Worm (Caenorhabditis elegans) whole organism, young adult: Measurements from ENCODE around the gene mrg-1.

Source experiments
- F10E7.11 ChIP-seq: sonication (generic microtip); optimal IDR thresholded peaks from 2 replicates; lab custom pipeline; 2017; ENCODE audit warnings: mild to moderate bottlenecking, missing genetic modification characterization, moderate library complexity, missing compliant biosample characterization
- F33H1.4 ChIP-seq: fragments of 200-800 bp; sonication (Bioruptor generic); IDR thresholded peaks from 2 replicates; pipeline ENCODE4 v1.3.6; 2022; ENCODE audit warnings: missing genetic modification reagents, missing genetic modification characterization, missing compliant biosample characterization
- F39B2.1 ChIP-seq: fragments of 200-800 bp; sonication (Bioruptor generic); IDR thresholded peaks from 2 replicates; pipeline ENCODE4 v1.3.6; 2022; ENCODE audit warnings: missing genetic modification reagents, missing genetic modification characterization, missing compliant biosample characterization
- F57C9.4 ChIP-seq: sonication (generic microtip); optimal IDR thresholded peaks from 2 replicates; lab custom pipeline; 2017; ENCODE audit warnings: mild to moderate bottlenecking, missing genetic modification characterization, missing compliant biosample characterization
- T26A5.8 ChIP-seq: sonication (generic microtip); optimal IDR thresholded peaks from 2 replicates; lab custom pipeline; 2016; ENCODE audit warnings: missing genetic modification characterization, missing compliant biosample characterization
- ama-1 ChIP-seq, 3 experiments: fragments of 150-350 bp in 1 of 3; sonication (generic microtip) in 2 of 3; optimal IDR thresholded peaks; 2 replicates each; lab custom pipeline; 2014 to 2018; ENCODE audit warnings: missing biosample characterization in 2 of 3, missing genetic modification characterization in 2 of 3, missing genetic modification reagents in 2 of 3
- aptf-2 ChIP-seq: fragments of 200-800 bp; sonication (Bioruptor generic); conservative IDR thresholded peaks from 2 replicates; pipeline ENCODE4 v1.3.6; 2022; ENCODE audit warnings: missing genetic modification reagents, missing genetic modification characterization, missing compliant biosample characterization
- attf-3 ChIP-seq: fragments of 200-800 bp; sonication (Bioruptor generic); conservative IDR thresholded peaks from 2 replicates; pipeline ENCODE4 v1.3.6; 2022; ENCODE audit warnings: missing genetic modification reagents, missing genetic modification characterization, missing compliant biosample characterization
- attf-5 ChIP-seq: fragments of 200-800 bp; sonication (Bioruptor generic); optimal IDR thresholded peaks from 2 replicates; lab custom pipeline; 2018; ENCODE audit warnings: mild to moderate bottlenecking, missing genetic modification characterization, missing compliant biosample characterization
- cebp-1 ChIP-seq, 2 experiments: fragments of 200-800 bp in 1 of 2; sonication (Bioruptor generic) in 1 of 2; sonication (generic microtip) in 1 of 2; IDR thresholded peaks in 1 of 2; optimal IDR thresholded peaks in 1 of 2; 2 replicates each; pipeline versions ENCODE4 v1.3.6 to Lab custom; 2017 to 2022; ENCODE audit warnings: missing compliant biosample characterization in 2 of 2, missing genetic modification characterization in 2 of 2, mild to moderate bottlenecking in 1 of 2, missing genetic modification reagents in 1 of 2, moderate library complexity in 1 of 2
- ceh-40 ChIP-seq: fragments of 200-800 bp; sonication (Bioruptor generic); IDR thresholded peaks from 2 replicates; pipeline ENCODE4 v1.3.6; 2022; ENCODE audit warnings: missing genetic modification characterization, missing compliant biosample characterization
- ceh-79 ChIP-seq: sonication (generic microtip); optimal IDR thresholded peaks from 2 replicates; lab custom pipeline; 2017; ENCODE audit warnings: mild to moderate bottlenecking, missing genetic modification characterization, missing compliant biosample characterization
- ceh-91 ChIP-seq: fragments of 200-800 bp; sonication (Bioruptor generic); IDR thresholded peaks from 2 replicates; pipeline ENCODE4 v1.3.6; 2022; ENCODE audit warnings: missing genetic modification reagents, missing genetic modification characterization, missing compliant biosample characterization
- die-1 ChIP-seq: sonication (generic microtip); optimal IDR thresholded peaks from 2 replicates; lab custom pipeline; 2016; ENCODE audit warnings: missing genotype, mild to moderate bottlenecking, missing genetic modification characterization, missing compliant biosample characterization
- dpff-1 ChIP-seq: sonication (generic microtip); optimal IDR thresholded peaks from 2 replicates; lab custom pipeline; 2017; ENCODE audit warnings: mild to moderate bottlenecking, missing genetic modification characterization, missing compliant biosample characterization
- egl-18 ChIP-seq: fragments of 200-800 bp; sonication (Bioruptor generic); IDR thresholded peaks from 2 replicates; pipeline ENCODE4 v1.3.6; 2022; ENCODE audit warnings: missing genetic modification reagents, missing genetic modification characterization, missing compliant biosample characterization
- egrh-3 ChIP-seq: fragments of 200-800 bp; sonication (Bioruptor generic); IDR thresholded peaks from 2 replicates; pipeline ENCODE4 v1.3.6; 2022; ENCODE audit warnings: missing genetic modification reagents, missing genetic modification characterization, missing compliant biosample characterization
- ets-4 ChIP-seq: fragments of 200-800 bp; sonication (Bioruptor generic); optimal IDR thresholded peaks from 2 replicates; lab custom pipeline; 2018; ENCODE audit warnings: mild to moderate bottlenecking, missing genetic modification characterization, missing compliant biosample characterization
- him-1 ChIP-seq: sonication (generic microtip); optimal IDR thresholded peaks from 2 replicates; lab custom pipeline; 2016; ENCODE audit warnings: missing genotype, missing genetic modification reagents, missing genetic modification characterization, missing compliant biosample characterization
- hmg-20 ChIP-seq: fragments of 200-800 bp; sonication (Bioruptor generic); IDR thresholded peaks from 2 replicates; pipeline ENCODE4 v1.3.6; 2022; ENCODE audit warnings: missing genetic modification reagents, missing genetic modification characterization, missing compliant biosample characterization
- hrde-1 ChIP-seq: sonication (generic microtip); optimal IDR thresholded peaks from 2 replicates; lab custom pipeline; 2016; ENCODE audit warnings: missing genetic modification characterization, mild to moderate bottlenecking, missing compliant biosample characterization, moderate library complexity, missing genotype, missing genetic modification reagents, borderline replicate concordance
- lin-35 ChIP-seq, 3 experiments: fragments of 150-350 bp in 2 of 3; sonication (generic microtip) in 1 of 3; optimal IDR thresholded peaks; 2 replicates each; lab custom pipeline; 2014 to 2018; ENCODE audit warnings: missing biosample characterization in 3 of 3, missing genetic modification characterization in 3 of 3, missing genetic modification reagents in 3 of 3
- lin-54 ChIP-seq: fragments of 200-800 bp; sonication (Bioruptor generic); optimal IDR thresholded peaks from 2 replicates; lab custom pipeline; 2018; ENCODE audit warnings: mild to moderate bottlenecking, missing genetic modification characterization, missing compliant biosample characterization
- lsl-1 ChIP-seq: fragments of 200-800 bp; sonication (Bioruptor generic); optimal IDR thresholded peaks from 2 replicates; lab custom pipeline; 2018; ENCODE audit warnings: mild to moderate bottlenecking, missing genetic modification characterization, moderate library complexity, missing compliant biosample characterization
- madf-10 ChIP-seq: sonication (generic microtip); optimal IDR thresholded peaks from 2 replicates; lab custom pipeline; 2016; ENCODE audit warnings: mild to moderate bottlenecking, missing genetic modification characterization, missing compliant biosample characterization
- madf-3 ChIP-seq: fragments of 200-800 bp; sonication (Bioruptor generic); IDR thresholded peaks from 2 replicates; pipeline ENCODE4 v1.3.6; 2022; ENCODE audit warnings: missing genetic modification reagents, missing genetic modification characterization, missing compliant biosample characterization
- madf-6 ChIP-seq: fragments of 200-800 bp; sonication (Bioruptor generic); IDR thresholded peaks from 2 replicates; pipeline ENCODE4 v1.3.6; 2022; ENCODE audit warnings: missing genetic modification reagents, missing genetic modification characterization, missing compliant biosample characterization
- madf-8 ChIP-seq: fragments of 200-800 bp; sonication (Bioruptor generic); conservative IDR thresholded peaks from 2 replicates; pipeline ENCODE4 v1.3.6; 2022; ENCODE audit warnings: missing genetic modification reagents, missing genetic modification characterization, missing compliant biosample characterization
- nhr-120 ChIP-seq: fragments of 200-800 bp; sonication (Bioruptor generic); IDR thresholded peaks from 2 replicates; pipeline ENCODE4 v1.3.6; 2022; ENCODE audit warnings: missing genetic modification characterization, missing compliant biosample characterization
- nhr-179 ChIP-seq: sonication (generic microtip); optimal IDR thresholded peaks from 2 replicates; lab custom pipeline; 2016; ENCODE audit warnings: mild to moderate bottlenecking, missing genetic modification characterization, missing compliant biosample characterization
- nhr-27 ChIP-seq: fragments of 200-800 bp; sonication (Bioruptor generic); optimal IDR thresholded peaks from 2 replicates; lab custom pipeline; 2018; ENCODE audit warnings: mild to moderate bottlenecking, missing genetic modification characterization, moderate library complexity, missing compliant biosample characterization
- rpc-1 ChIP-seq, 2 experiments: fragments of 150-350 bp in 1 of 2; sonication (generic microtip) in 1 of 2; optimal IDR thresholded peaks; 2 replicates each; lab custom pipeline; 2014 to 2018; ENCODE audit warnings: missing biosample characterization in 1 of 2, missing genetic modification characterization in 1 of 2, missing genetic modification reagents in 1 of 2, missing genotype in 1 of 2
- snpc-1.1 ChIP-seq: sonication (generic microtip); optimal IDR thresholded peaks from 2 replicates; lab custom pipeline; 2017; ENCODE audit warnings: missing genetic modification characterization, mild to moderate bottlenecking, missing compliant biosample characterization, antibody characterized with exemption, moderate library complexity, missing genotype, missing genetic modification reagents; ENCODE audit not compliant: insufficient read depth
- somi-1 ChIP-seq: fragments of 200-800 bp; sonication (Bioruptor generic); optimal IDR thresholded peaks from 2 replicates; lab custom pipeline; 2018; ENCODE audit warnings: mild to moderate bottlenecking, missing genetic modification characterization, missing compliant biosample characterization
- sptf-2 ChIP-seq: fragments of 200-800 bp; sonication (Bioruptor generic); optimal IDR thresholded peaks from 2 replicates; lab custom pipeline; 2018; ENCODE audit warnings: mild to moderate bottlenecking, missing genetic modification characterization, missing compliant biosample characterization
- zfh-2 ChIP-seq: fragments of 200-800 bp; sonication (Bioruptor generic); conservative IDR thresholded peaks from 2 replicates; pipeline ENCODE4 v1.3.6; 2022; ENCODE audit warnings: missing genetic modification reagents, missing genetic modification characterization, missing compliant biosample characterization
- ztf-18 ChIP-seq: sonication (generic microtip); optimal IDR thresholded peaks from 2 replicates; lab custom pipeline; 2016; ENCODE audit warnings: missing genotype, mild to moderate bottlenecking, missing genetic modification characterization, missing compliant biosample characterization
- ztf-26 ChIP-seq: sonication (generic microtip); optimal IDR thresholded peaks from 2 replicates; lab custom pipeline; 2017; ENCODE audit warnings: missing genetic modification characterization, missing compliant biosample characterization
- ztf-3 ChIP-seq: fragments of 200-800 bp; sonication (Bioruptor generic); optimal IDR thresholded peaks from 2 replicates; lab custom pipeline; 2018; ENCODE audit warnings: mild to moderate bottlenecking, missing genetic modification characterization, missing compliant biosample characterization

mrg-1 gene

DNA sequence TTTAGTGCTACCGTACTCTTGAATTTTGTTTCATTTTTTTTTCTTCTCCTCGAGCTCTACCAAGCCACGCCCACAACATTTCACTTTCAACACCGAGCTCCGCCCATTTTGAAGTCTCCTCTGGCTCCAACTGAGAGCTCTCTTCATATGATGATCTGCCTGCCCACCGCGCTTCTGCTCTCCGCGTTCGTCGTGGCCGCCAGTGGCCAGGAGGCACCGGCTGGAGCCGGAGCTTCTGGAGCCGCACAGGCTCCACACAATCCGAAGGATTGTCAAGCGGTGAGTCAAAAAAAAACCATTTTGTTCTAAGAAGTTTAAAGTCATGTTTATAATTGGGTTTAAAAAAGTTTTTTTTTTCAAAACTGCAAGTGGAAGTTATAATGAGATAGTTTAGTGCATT lies 35.9 kb upstream of the mrg-1 start, which contains the start of gene flp-14:
Gene flp-14 (plus strand): TSS at position 146 of the 400 bp plus-strand sequence.
- TF ChIP-seq snpc-1.1 (tag; lab: Kevin White, UChicago) (no peak), attf-5 (GFP tag; lab: Kevin White, UChicago) (no peak), dpff-1 (tag; lab: Kevin White, UChicago) (no peak), egrh-3 (GFP tag; lab: Robert Waterston, UW) (peak; percentile 77; the same call in 1 of the 2 replicates), nhr-27 (tag; lab: Kevin White, UChicago) (no peak), lin-35 (GFP tag; optimal IDR thresholded peaks at IDR 0.05; lab: Kevin White, UChicago) (no peak), attf-3 (no peak), lin-54 (GFP tag; lab: Kevin White, UChicago) (no peak), somi-1 (no peak), zfh-2 (GFP tag; lab: Robert Waterston, UW) (peak; percentile 85)

DNA sequence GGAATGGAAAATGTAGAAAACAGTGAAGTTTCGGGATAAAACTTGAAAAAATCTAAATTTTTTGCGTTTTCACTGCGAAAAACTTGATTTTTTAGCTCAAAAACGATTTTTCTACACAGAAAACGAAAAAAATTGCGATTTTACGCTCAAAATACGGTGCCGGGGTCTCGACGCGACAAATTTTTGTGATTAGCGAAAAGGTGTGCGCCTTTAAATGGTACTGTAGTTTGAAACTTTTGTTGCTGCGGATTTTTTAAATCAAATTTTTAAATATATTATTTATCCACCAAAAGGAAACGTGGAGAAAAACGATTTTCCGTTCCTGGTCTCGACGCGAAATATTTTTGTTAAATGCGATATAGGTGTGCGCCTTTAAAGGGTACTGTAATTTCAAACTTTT lies 32.8 kb upstream of the mrg-1 start:
- no peak for TF ChIP-seq egl-18 (GFP tag; lab: Robert Waterston, UW)
- no peak for TF ChIP-seq aptf-2 (GFP tag; lab: Robert Waterston, UW)
- TF ChIP-seq madf-8, result no peak
- TF ChIP-seq die-1 (tag; lab: Kevin White, UChicago), result no peak
- TF ChIP-seq ceh-79 (tag; lab: Kevin White, UChicago), result no peak
- TF ChIP-seq madf-6 (GFP tag; lab: Robert Waterston, UW), result peak; percentile 39
- no peak for TF ChIP-seq madf-3 (GFP tag; lab: Robert Waterston, UW)
- no peak for TF ChIP-seq hmg-20 (GFP tag; lab: Robert Waterston, UW)
- peak; percentile 53; the same call in 1 of the 2 replicates for TF ChIP-seq F33H1.4 (GFP tag; lab: Robert Waterston, UW)
- TF ChIP-seq ztf-26, result no peak
- TF ChIP-seq him-1 (tag; lab: Kevin White, UChicago), result no peak
- TF ChIP-seq ceh-40 (GFP tag; lab: Robert Waterston, UW), result no peak
- TF ChIP-seq nhr-179, result no peak
- TF ChIP-seq F39B2.1 (GFP tag; lab: Robert Waterston, UW), result no peak
- TF ChIP-seq ceh-91 (GFP tag; lab: Robert Waterston, UW), result 0 out of 2 replicates have a peak, but pooled peaks have one; percentile 15
- no peak for TF ChIP-seq sptf-2
- TF ChIP-seq F10E7.11 (tag; lab: Kevin White, UChicago), result no peak
- TF ChIP-seq madf-10 (tag; lab: Kevin White, UChicago), result no peak
- TF ChIP-seq ets-4 (GFP tag; lab: Kevin White, UChicago), result no peak
- TF ChIP-seq cebp-1 (GFP tag; IDR thresholded peaks at IDR 0.05; lab: Robert Waterston, UW), result no peak
- no peak for TF ChIP-seq cebp-1 (tag; optimal IDR thresholded peaks at IDR 0.05; lab: Kevin White, UChicago)
- TF ChIP-seq F57C9.4 (tag; lab: Kevin White, UChicago), result no peak
- no peak for TF ChIP-seq hrde-1 (tag; lab: Kevin White, UChicago)
- TF ChIP-seq ztf-18 (tag; lab: Kevin White, UChicago), result no peak
- TF ChIP-seq lsl-1 (GFP tag; lab: Kevin White, UChicago), result peak; percentile 73
- TF ChIP-seq ztf-3 (GFP tag; lab: Kevin White, UChicago), result no peak
- TF ChIP-seq rpc-1 (optimal IDR thresholded peaks at IDR 0.05; lab: Kevin White, UChicago), result no peak
- TF ChIP-seq rpc-1 (tag; optimal IDR thresholded peaks at IDR 0.05; lab: Kevin White, UChicago), result no peak
- TF ChIP-seq T26A5.8 (tag; lab: Kevin White, UChicago), result no peak
- TF ChIP-seq ama-1 (optimal IDR thresholded peaks at IDR 0.05; lab: Kevin White, UChicago), result no peak
- no peak for TF ChIP-seq ama-1 (GFP tag; optimal IDR thresholded peaks at IDR 0.05; lab: Kevin White, UChicago)
- TF ChIP-seq nhr-120 (GFP tag; lab: Robert Waterston, UW), result no peak
